Fruit fly (Drosophila melanogaster) whole organism: ENCODE results near the gene CG11151.

Experiments used
- CG8478 ChIP-seq: fragments of >200 bp; optimal IDR thresholded peaks from 2 replicates; lab custom pipeline; 2018; ENCODE audit warnings: inconsistent platforms
- Dll ChIP-seq: fragments of >200 bp; optimal IDR thresholded peaks from 2 replicates; lab custom pipeline; 2017
- EcR ChIP-seq, 2 experiments: fragments of >200 bp; optimal IDR thresholded peaks; 2 replicates each; lab custom pipeline; 2017; ENCODE audit warnings: missing biosample characterization in 2 of 2, missing genetic modification characterization in 2 of 2, missing genetic modification reagents in 2 of 2
- pan ChIP-seq: fragments of >200 bp; optimal IDR thresholded peaks from 2 replicates; lab custom pipeline; 2017
- psq ChIP-seq: fragments of >200 bp; optimal IDR thresholded peaks from 2 replicates; lab custom pipeline; 2017
- usp ChIP-seq: fragments of >200 bp; optimal IDR thresholded peaks from 2 replicates; lab custom pipeline; 2017; ENCODE audit warnings: missing biosample characterization, missing genetic modification characterization, mixed read lengths

The CG11151 gene

DNA sequence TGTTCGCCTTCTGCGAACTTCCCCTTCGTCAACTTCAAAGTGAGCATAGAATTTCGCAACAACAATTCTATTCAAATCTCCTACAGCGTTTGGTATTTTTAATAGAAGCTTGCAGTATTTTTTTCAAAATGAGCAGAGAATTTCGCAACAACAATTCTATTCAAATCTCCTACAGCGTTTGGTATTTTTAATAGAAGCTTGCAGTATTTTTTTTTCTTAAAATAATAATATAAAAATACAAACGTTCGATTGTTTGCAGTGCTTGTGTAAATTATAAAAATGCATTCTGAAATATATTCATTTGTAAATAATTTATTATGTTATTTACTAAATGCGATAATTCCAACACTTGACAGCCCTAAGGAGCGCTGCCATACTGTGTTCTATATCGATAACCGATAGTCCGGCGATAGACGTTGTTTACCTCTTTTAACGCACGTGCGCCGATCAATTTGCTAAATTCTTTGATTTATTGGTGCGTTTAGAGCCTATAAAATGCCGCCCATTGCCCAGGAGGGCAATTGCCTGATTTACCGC lies 17.3 kb downstream of the CG11151 start, which contains the start of the genes CG32625 and Rtc1:
CG32625 (minus strand) TSS at position 51 of the 537 bp plus-strand sequence.
Rtc1 (plus strand) TSS at position 404 of the 537 bp plus-strand sequence.
- TF ChIP-seq psq (lab: Kevin White, UChicago), result no peak
- no peak for TF ChIP-seq CG8478 (lab: Kevin White, UChicago)
- TF ChIP-seq pan (lab: Kevin White, UChicago), result no peak
- no peak for TF ChIP-seq EcR (GFP tag; optimal IDR thresholded peaks at IDR 0.05; lab: Kevin White, UChicago)
- TF ChIP-seq Dll, result no peak
- TF ChIP-seq usp, result no peak

DNA sequence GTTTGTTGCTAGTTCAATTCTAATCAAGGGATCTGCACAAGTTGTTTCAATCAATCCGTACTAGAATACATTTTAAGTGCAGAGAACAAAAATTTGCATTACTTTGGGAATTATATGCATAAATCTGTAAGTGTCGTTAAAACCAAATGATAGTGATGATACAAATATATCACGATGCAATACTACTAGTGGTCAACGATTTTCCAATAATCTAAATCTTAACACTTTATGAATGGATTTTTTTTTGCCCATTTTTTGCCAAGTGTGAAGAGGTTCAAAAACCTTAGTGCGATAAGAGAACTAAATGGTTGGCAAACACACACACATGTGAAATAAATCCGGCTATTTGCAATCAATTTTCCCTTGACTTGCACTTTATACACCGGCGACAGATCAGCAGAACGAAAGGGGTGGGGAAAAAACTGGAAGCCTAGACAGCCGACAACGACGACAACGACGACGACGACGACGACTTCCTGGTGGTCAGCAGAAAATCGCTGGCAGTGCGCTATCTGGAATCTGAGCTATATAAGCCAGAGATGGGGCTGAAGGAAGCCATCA lies 19.5 kb downstream of the CG11151 start, which contains the start of gene Yp3:
Yp3 (plus strand) TSS at position 558 of the 561 bp plus-strand sequence.
- TF ChIP-seq Dll (no peak), psq (lab: Kevin White, UChicago) (no peak), pan (lab: Kevin White, UChicago) (no peak), usp (no peak), CG8478 (lab: Kevin White, UChicago) (no peak), EcR (GFP tag; optimal IDR thresholded peaks at IDR 0.05; lab: Kevin White, UChicago) (no peak)

DNA sequence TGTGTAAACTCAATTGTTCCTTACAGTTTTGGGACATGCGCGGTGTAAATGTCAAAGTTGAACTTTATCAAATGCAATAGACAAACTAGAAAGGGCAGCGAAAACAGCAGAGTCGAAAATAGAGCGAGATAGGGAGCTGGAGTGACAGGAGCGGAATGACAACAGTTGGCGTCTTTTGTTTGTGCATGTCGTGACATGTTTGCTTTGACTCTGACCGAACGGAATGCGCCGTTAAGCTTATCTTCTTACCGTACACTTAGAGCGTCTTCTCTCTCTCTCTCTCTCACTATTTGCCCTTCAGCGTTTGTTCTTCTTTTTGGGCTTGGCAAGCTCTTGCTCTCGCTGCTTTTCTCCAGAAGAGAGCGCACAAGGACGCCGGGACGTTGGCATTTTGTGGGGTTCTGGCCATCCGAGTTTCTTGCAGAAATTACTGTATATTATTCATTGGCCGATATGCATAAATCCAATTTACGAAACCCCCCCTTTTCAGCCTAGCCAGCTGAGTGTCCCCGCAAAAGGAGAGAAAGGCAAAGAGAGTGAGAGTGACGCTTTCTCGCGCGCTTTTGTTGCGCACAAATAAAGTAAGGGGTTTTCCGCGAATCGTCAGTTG lies 22.3 kb downstream of the CG11151 start:
- no peak for TF ChIP-seq usp
- peak; percentile 3 for TF ChIP-seq Dll

DNA sequence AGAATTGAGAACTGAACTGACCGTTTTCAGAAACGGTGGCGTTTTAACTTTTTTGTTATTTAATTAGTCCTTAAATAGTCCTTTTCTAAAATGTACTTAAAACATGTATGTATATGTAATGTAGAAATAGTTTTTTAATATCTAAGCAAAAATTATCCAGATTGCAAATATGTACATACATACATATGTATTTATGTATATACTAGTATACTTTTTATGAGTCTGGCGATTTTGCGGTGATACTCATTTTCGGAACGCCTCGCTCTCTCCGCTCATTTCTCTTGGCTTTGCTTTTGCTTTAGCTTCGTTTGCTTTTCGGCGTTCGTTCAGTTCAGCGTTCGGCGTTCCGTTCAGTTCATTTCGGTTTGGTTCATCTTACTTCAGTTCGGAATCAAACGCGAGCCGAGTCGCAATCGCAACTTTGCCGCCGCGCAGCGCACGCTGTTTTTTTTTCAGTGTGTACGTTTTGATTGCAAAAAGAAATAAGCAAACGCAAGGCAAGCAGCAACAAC lies 22.9 kb downstream of the CG11151 start, which contains the start of gene rdgB:
rdgB (plus strand) TSS at position 381 of the 512 bp plus-strand sequence.
- TF ChIP-seq pan (lab: Kevin White, UChicago) (no peak), EcR (GFP tag; optimal IDR thresholded peaks at IDR 0.05; lab: Kevin White, UChicago) (no peak), usp (no peak), psq (lab: Kevin White, UChicago) (no peak), CG8478 (lab: Kevin White, UChicago) (no peak), Dll (no peak)

DNA sequence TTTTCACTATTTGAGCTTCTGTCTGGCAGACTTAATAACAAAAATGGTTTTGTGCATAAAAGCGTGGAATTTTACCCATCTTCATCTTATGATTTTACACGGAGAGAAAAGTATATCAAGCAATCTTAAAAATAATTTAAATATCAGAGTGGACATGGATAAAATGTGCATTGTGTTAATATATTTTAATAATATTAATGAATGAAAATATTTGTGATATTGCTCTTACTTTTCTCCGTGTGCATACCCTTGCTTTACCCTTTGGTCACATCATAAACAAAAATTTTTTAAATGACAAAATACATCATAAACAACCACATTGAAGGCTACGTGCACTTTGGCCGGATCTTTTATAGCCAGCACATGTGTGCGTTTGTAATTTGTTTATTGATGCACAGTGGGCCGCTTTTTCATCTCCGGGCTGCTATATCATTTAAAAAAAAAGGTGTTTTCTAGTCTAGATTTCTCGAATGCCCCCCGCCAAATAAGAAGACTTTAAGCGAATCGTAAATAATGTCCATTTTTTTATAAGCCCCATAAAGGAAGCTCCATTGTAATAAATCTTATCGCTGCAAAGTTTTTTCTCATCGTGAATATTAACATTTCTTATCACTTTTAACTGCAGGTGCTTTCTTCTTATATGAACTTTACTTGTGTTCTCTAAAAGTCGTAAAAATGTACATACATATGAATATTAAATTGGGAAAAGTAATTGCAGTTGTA lies 25.0 kb downstream of the CG11151 start:
- no peak for TF ChIP-seq EcR (GFP tag; optimal IDR thresholded peaks at IDR 0.05; lab: Kevin White, UChicago)
- TF ChIP-seq psq (lab: Kevin White, UChicago), result no peak
- no peak for TF ChIP-seq usp
- TF ChIP-seq CG8478 (lab: Kevin White, UChicago), result no peak
- TF ChIP-seq Dll, result no peak
- no peak for TF ChIP-seq pan (lab: Kevin White, UChicago)

DNA sequence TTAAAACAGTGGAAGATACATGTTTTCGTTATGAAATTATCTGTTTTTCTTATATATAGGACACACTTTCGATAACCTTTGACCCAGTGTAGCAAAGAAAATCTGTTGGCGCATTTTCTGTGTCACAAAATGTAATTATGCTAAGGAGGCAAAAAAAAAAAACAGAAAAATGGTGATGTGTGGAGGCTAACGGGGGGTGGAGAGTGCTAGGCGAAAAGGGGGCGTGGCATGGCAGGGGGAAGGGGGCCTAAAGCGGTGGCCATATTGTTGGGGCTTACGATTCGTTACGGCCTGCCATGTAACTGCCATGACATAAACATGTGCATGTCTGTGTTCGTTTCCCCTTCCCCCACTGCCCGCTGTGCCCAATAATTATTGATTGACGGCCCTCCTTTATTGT lies 25.7 kb downstream of the CG11151 start:
- TF ChIP-seq psq (lab: Kevin White, UChicago) (no peak), Dll (no peak), pan (lab: Kevin White, UChicago) (no peak), EcR (GFP tag; optimal IDR thresholded peaks at IDR 0.05; lab: Kevin White, UChicago) (no peak), CG8478 (lab: Kevin White, UChicago) (no peak), usp (no peak)

DNA sequence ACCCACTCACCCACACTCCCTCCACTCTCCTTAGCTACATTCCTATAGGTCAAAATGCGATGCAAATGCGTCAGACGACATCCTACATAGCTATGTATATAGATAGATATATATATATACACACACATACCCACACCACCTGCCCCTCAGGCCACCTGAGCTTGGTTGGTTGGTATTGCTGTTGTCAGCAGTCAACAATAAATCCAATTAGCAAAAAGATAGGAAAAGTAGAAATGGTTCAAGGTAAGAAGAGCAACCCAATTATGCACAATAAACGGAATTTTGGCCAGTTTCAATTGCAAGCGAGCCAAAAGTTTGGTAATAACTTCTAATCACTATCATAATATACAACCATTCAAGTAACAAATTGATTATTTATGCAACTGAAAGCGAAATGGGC lies 27.0 kb downstream of the CG11151 start:
- TF ChIP-seq Dll (no peak), EcR (GFP tag; optimal IDR thresholded peaks at IDR 0.05; lab: Kevin White, UChicago) (no peak), psq (lab: Kevin White, UChicago) (no peak), pan (lab: Kevin White, UChicago) (no peak), usp (no peak), CG8478 (lab: Kevin White, UChicago) (no peak)

DNA sequence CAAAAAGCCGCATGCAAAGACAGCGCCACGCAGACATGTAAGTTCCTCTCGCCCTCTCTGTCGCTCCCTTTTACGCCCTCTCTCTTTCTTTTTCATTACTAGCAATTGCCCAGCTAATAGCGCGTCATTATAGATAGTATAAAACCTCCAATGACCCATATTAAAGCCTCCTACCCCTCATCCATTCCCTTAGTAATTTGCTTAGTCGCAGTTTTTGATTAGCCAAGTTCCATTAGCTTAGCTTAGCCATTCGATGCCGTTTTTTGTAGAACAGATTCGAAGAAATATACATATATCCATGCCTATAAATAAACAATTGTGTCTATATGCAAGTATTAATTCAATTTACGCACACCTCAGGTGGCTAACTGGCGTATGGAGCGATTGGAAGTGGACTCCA lies 31.2 kb downstream of the CG11151 start:
- TF ChIP-seq usp (no peak), Dll (no peak), CG8478 (lab: Kevin White, UChicago) (no peak), pan (lab: Kevin White, UChicago) (no peak), EcR (GFP tag; optimal IDR thresholded peaks at IDR 0.05; lab: Kevin White, UChicago) (no peak), psq (lab: Kevin White, UChicago) (no peak)

DNA sequence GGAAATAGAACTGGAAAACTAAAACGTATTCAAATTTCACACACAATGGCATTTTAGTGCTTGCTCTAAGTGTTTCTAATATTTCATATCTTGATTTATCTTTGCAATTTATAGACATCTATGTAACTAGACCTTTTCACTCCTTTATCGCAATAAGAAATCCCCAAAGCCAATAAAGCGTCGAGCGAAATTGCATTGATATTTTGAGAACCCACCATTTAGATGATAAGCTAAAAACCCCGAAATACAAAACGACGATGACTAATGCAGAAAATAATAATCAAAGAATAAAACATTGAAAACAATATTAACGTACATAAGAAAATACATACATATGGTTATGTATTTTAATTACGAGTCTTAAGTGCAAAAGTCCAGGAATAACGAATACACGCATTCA lies 39.0 kb downstream of the CG11151 start:
- TF ChIP-seq pan (lab: Kevin White, UChicago), result no peak
- TF ChIP-seq EcR (GFP tag; optimal IDR thresholded peaks at IDR 0.05; lab: Kevin White, UChicago), result no peak
- TF ChIP-seq Dll, result no peak
- TF ChIP-seq usp, result no peak
- TF ChIP-seq CG8478 (lab: Kevin White, UChicago), result no peak
- no peak for TF ChIP-seq psq (lab: Kevin White, UChicago)

DNA sequence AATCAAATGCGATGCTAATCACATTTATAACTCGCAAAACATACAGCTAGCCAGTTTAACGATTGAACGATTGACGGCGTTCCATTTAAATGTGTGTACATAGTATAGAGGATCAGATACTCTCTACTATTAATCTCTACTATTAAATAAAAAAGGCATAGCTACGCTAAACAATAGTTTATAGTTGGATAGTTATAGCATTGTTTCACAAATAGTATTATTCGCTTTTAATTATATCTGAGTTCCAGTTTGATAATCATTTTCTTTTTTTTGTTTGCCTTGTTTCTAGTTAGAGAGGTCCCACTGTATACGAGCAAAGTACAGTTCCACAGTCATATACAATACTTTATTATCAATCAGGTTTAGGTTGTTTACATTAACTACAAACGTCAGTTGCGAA lies 40.2 kb downstream of the CG11151 start:
- no peak for TF ChIP-seq usp

DNA sequence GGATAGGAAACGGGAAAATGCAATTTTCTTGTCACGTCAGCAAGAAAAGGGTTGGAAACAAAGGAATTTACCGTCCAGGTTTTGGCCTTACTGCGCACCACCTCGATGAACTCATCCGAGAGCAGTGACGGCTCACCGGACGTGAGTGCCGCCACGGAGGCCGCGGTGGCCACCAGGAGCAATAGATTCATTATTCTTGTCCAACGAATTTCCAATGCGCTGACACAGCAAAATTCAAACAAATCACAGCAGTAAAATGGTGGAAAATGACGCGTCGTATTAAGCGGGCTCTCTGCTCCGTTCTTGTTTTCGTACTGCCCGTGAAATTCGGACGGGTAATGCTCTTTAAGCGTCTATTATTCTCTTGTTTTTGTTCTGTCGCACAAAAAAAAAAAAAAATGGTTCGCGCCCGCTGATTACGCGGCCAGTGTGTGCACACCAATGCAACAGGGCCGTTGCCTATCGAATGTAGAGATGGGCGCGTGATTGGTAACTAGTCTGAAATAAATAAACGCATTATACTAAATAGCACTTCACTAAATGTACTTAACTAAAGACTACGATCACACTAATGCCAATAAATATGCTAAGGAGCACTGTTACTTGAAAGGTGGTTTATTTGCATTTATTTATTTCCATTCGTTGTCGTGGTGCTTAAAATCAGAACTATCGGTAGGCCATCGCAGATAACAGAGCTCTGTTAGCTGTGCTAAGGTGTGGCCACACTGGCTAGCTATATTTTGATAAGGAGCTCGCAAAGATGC lies 42.4 kb downstream of the CG11151 start, which contains the start of the genes CtsB and amrt:
CtsB (minus strand) TSS at position 432 of the 764 bp plus-strand sequence.
amrt (plus strand) TSS at position 721 of the 764 bp plus-strand sequence.
- TF ChIP-seq EcR (GFP tag; optimal IDR thresholded peaks at IDR 0.05; lab: Kevin White, UChicago) (no peak), psq (lab: Kevin White, UChicago) (no peak), CG8478 (lab: Kevin White, UChicago) (no peak), Dll (no peak), usp (no peak), pan (lab: Kevin White, UChicago) (no peak)
